Worm (Caenorhabditis elegans): ENCODE data around the gene kcc-3.

ce11 chrII:7385442-7385841 is 48.6 kb downstream of the kcc-3 start, which contains the start of gene sre-3:
- TF ChIP-seq ama-1 (optimal IDR thresholded peaks at IDR 0.05), result no peak
- TF ChIP-seq lin-35 (GFP tag; optimal IDR thresholded peaks at IDR 0.05), result no peak
- no peak for TF ChIP-seq elt-3 (tag; optimal IDR thresholded peaks at IDR 0.05)
- no peak for TF ChIP-seq nhr-12 (tag; optimal IDR thresholded peaks at IDR 0.05)
- no peak for TF ChIP-seq fkh-8 (tag; optimal IDR thresholded peaks at IDR 0.05)
- TF ChIP-seq Y116A8C.19 (tag; optimal IDR thresholded peaks at IDR 0.05; ENCODE audit: borderline replicate concordance), result no peak
- TF ChIP-seq dpl-1 (GFP tag; optimal IDR thresholded peaks at IDR 0.05), result no peak
- no peak for TF ChIP-seq lin-13 (GFP tag; optimal IDR thresholded peaks at IDR 0.05)
- no peak for TF ChIP-seq nhr-28 (tag; optimal IDR thresholded peaks at IDR 0.05)
- TF ChIP-seq lin-39 (tag; optimal IDR thresholded peaks at IDR 0.05), result no peak
- no peak for TF ChIP-seq unc-62 (GFP tag; optimal IDR thresholded peaks at IDR 0.05)
- no peak for TF ChIP-seq nhr-47 (tag; optimal IDR thresholded peaks at IDR 0.05)

All from whole organism, L1 larva.